Worm (Caenorhabditis elegans): Measurements from ENCODE around the gene F15A4.10.
A peak's percentile ranks its signal among the peaks of the same experiment; 100 is the strongest.
"Not testable (repeated sequence)": the region's sequence is repeated elsewhere in the genome, so short reads cannot be mapped to it uniquely, and the experiment has no call there.

Gene F15A4.10

DNA sequence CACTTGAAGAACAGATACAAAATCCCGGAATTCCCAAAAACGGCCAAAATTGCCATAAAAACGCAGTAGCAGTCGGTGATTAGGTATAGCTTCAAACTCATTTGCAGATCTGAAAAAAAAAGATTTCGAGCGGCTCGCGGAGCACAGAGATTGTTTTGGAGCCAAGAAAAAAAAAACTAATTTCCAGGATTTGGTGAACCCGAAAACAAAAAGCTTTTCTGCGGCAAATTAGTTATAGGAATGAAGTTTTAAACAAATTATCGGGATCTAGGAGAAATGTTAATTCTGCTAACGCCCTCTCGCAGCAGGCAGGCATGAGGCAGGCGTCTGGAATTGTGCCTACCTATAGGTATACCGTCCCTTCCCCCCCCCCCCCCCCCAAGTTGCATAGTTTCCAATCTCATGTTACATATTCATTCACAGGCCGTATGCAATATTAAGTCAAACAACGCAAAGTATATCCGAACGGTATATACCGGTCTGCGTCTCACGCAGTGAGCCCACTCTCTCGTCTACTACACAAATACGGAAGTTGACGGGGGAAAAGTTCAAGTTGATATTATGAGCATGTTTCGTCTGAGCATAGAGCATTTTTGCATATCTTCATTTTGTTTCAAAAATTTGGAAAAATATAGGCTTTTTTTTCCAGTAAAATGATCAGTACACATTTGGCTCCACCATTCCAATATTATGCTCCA, 40.1 kb downstream of the F15A4.10 start, which contains the start of the genes W05H5.1 and pitr-6:
Gene W05H5.1 (minus strand): TSS at position 101 of the 698 bp plus-strand sequence.
Gene pitr-6 (plus strand): TSS at position 648 of the 698 bp plus-strand sequence.
- TF ChIP-seq flh-1 (GFP tag; optimal IDR thresholded peaks at IDR 0.05) = no peak
- no peak for TF ChIP-seq M03D4.4 (tag; optimal IDR thresholded peaks at IDR 0.05)
- no peak for TF ChIP-seq nhr-28 (tag; optimal IDR thresholded peaks at IDR 0.05)
- TF ChIP-seq pha-4 (tag; optimal IDR thresholded peaks at IDR 0.05) = peak; percentile 14
- no peak for TF ChIP-seq ceh-39 (tag; optimal IDR thresholded peaks at IDR 0.05)
- no peak for TF ChIP-seq elt-3 (tag; optimal IDR thresholded peaks at IDR 0.05)
- TF ChIP-seq lsy-2 (tag; optimal IDR thresholded peaks at IDR 0.05) = no peak
- no peak for TF ChIP-seq ztf-11 (tag; optimal IDR thresholded peaks at IDR 0.05)

DNA sequence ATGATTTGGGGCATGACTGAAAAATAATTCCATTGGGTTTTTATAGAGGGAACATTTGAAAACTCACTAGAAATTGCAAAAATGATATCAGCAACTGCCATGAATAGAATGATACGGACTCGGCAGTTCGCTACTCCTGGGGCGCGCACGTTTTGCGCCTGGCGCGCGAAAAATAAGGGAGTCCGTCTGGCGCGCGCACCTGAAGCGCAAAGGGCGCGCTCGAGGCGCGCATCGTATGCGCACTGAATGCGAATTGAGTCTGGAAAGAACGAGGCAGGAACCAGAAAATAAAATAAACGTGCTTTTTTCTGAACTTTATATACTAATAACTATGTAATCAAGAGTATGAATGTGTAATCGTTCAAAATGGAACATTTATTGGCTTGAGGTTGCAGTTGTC, 43.8 kb downstream of the F15A4.10 start, which contains the start of gene Y57A10C.10:
Gene Y57A10C.10 (minus strand): TSS at position 101 of the 400 bp plus-strand sequence.
- not testable (repeated sequence) for TF ChIP-seq ceh-83 (GFP tag; optimal IDR thresholded peaks at IDR 0.05); unc-120 (tag; optimal IDR thresholded peaks at IDR 0.05; ENCODE audit: poor library complexity, severe bottlenecking); cnd-1 (tag; optimal IDR thresholded peaks at IDR 0.05)

- no peak for TF ChIP-seq unc-120 (tag; optimal IDR thresholded peaks at IDR 0.05; ENCODE audit: poor library complexity, severe bottlenecking)
- no peak for TF ChIP-seq sptf-1 (tag; optimal IDR thresholded peaks at IDR 0.05)
- TF ChIP-seq ztf-11 (tag; optimal IDR thresholded peaks at IDR 0.05) = no peak
These were observed 46.5 kb downstream of the F15A4.10 start, which contains the start of gene Y57A10C.9 for ce11 chrII:12438441-12438840. Gene Y57A10C.9, minus strand, starts transcription at chrII:12438541.

- TF ChIP-seq ham-2 (GFP tag; optimal IDR thresholded peaks at IDR 0.05) = peak; percentile 65
- no peak for TF ChIP-seq unc-39 (tag; optimal IDR thresholded peaks at IDR 0.05)
These were observed 48.2 kb downstream of the F15A4.10 start for ce11 chrII:12436717-12437116.

ce11 chrII:12435202-12435872, 49.6 kb downstream of the F15A4.10 start:
- TF ChIP-seq ham-2 (GFP tag; optimal IDR thresholded peaks at IDR 0.05) = no peak
- no peak for TF ChIP-seq ztf-11 (tag; optimal IDR thresholded peaks at IDR 0.05)
- TF ChIP-seq bed-3 (GFP tag; optimal IDR thresholded peaks at IDR 0.05) = no peak
- no peak for TF ChIP-seq zip-8 (tag; optimal IDR thresholded peaks at IDR 0.05)
- no peak for TF ChIP-seq sem-2 (GFP tag; optimal IDR thresholded peaks at IDR 0.05)
- TF ChIP-seq ceh-39 (tag; optimal IDR thresholded peaks at IDR 0.05) = no peak
- TF ChIP-seq blmp-1 (tag; optimal IDR thresholded peaks at IDR 0.05) = no peak
- TF ChIP-seq cnd-1 (tag; optimal IDR thresholded peaks at IDR 0.05) = no peak
- TF ChIP-seq unc-39 (tag; optimal IDR thresholded peaks at IDR 0.05) = no peak
- TF ChIP-seq lin-32 (GFP tag; optimal IDR thresholded peaks at IDR 0.05) = no peak
- no peak for TF ChIP-seq elt-3 (tag; optimal IDR thresholded peaks at IDR 0.05)
- TF ChIP-seq nhr-76 (tag; optimal IDR thresholded peaks at IDR 0.05) = no peak

Data from whole organism, mixed stage, embryonic.